Worm (Caenorhabditis elegans) whole organism, young adult: ENCODE results near the gene T04A6.3.

Experiments
- B0261.1 ChIP-seq: sonication (generic microtip); optimal IDR thresholded peaks from 2 replicates; lab custom pipeline; 2016; ENCODE audit warnings: mild to moderate bottlenecking, missing genetic modification characterization, moderate library complexity, missing compliant biosample characterization
- F22D6.2 ChIP-seq: sonication (generic microtip); optimal IDR thresholded peaks from 2 replicates; lab custom pipeline; 2016; ENCODE audit warnings: mild to moderate bottlenecking, missing genetic modification characterization, missing compliant biosample characterization
- F39B2.1 ChIP-seq: fragments of 200-800 bp; sonication (Bioruptor generic); IDR thresholded peaks from 2 replicates; pipeline ENCODE4 v1.3.6; 2022; ENCODE audit warnings: missing genetic modification reagents, missing genetic modification characterization, missing compliant biosample characterization
- F52B5.7 ChIP-seq: sonication (generic microtip); optimal IDR thresholded peaks from 2 replicates; lab custom pipeline; 2016; ENCODE audit warnings: mild to moderate bottlenecking, missing genetic modification characterization, missing compliant biosample characterization
- Y53G8AR.9 ChIP-seq: fragments of 200-800 bp; sonication (Bioruptor generic); conservative IDR thresholded peaks from 2 replicates; pipeline ENCODE4 v1.3.6; 2022; ENCODE audit warnings: missing genetic modification reagents, missing genetic modification characterization, missing compliant biosample characterization
- Y79H2A.3 ChIP-seq: fragments of 200-800 bp; sonication (Bioruptor generic); conservative IDR thresholded peaks from 2 replicates; pipeline ENCODE4 v1.3.6; 2022; ENCODE audit warnings: missing genetic modification reagents, missing genetic modification characterization, missing compliant biosample characterization
- ama-1 ChIP-seq, 3 experiments: fragments of 150-350 bp in 1 of 3; sonication (generic microtip) in 2 of 3; optimal IDR thresholded peaks; 2 replicates each; lab custom pipeline; 2014 to 2018; ENCODE audit warnings: missing biosample characterization in 2 of 3, missing genetic modification characterization in 2 of 3, missing genetic modification reagents in 2 of 3
- aptf-2 ChIP-seq: fragments of 200-800 bp; sonication (Bioruptor generic); conservative IDR thresholded peaks from 2 replicates; pipeline ENCODE4 v1.3.6; 2022; ENCODE audit warnings: missing genetic modification reagents, missing genetic modification characterization, missing compliant biosample characterization
- atf-7 ChIP-seq: sonication (generic microtip); optimal IDR thresholded peaks from 2 replicates; lab custom pipeline; 2017; ENCODE audit warnings: mild to moderate bottlenecking, missing genetic modification characterization, missing compliant biosample characterization
- athp-1 ChIP-seq: sonication (generic microtip); optimal IDR thresholded peaks from 2 replicates; lab custom pipeline; 2017; ENCODE audit warnings: mild to moderate bottlenecking, missing genetic modification characterization, missing compliant biosample characterization
- bed-1 ChIP-seq: fragments of 200-800 bp; sonication (Bioruptor generic); IDR thresholded peaks from 2 replicates; pipeline ENCODE4 v1.3.6; 2022; ENCODE audit warnings: missing genetic modification reagents, missing genetic modification characterization, missing compliant biosample characterization
- cebp-1 ChIP-seq, 2 experiments: fragments of 200-800 bp in 1 of 2; sonication (Bioruptor generic) in 1 of 2; sonication (generic microtip) in 1 of 2; IDR thresholded peaks in 1 of 2; optimal IDR thresholded peaks in 1 of 2; 2 replicates each; pipeline versions ENCODE4 v1.3.6 to Lab custom; 2017 to 2022; ENCODE audit warnings: missing compliant biosample characterization in 2 of 2, missing genetic modification characterization in 2 of 2, mild to moderate bottlenecking in 1 of 2, missing genetic modification reagents in 1 of 2, moderate library complexity in 1 of 2
- cebp-2 ChIP-seq: fragments of 200-800 bp; sonication (Bioruptor generic); IDR thresholded peaks from 2 replicates; pipeline ENCODE4 v1.3.6; 2022; ENCODE audit warnings: missing genetic modification characterization, missing compliant biosample characterization
- ceh-40 ChIP-seq: fragments of 200-800 bp; sonication (Bioruptor generic); IDR thresholded peaks from 2 replicates; pipeline ENCODE4 v1.3.6; 2022; ENCODE audit warnings: missing genetic modification characterization, missing compliant biosample characterization
- ceh-58 ChIP-seq: fragments of 200-800 bp; sonication (Bioruptor generic); IDR thresholded peaks from 2 replicates; pipeline ENCODE4 v1.3.6; 2022; ENCODE audit warnings: missing genetic modification characterization, missing compliant biosample characterization
- chd-7 ChIP-seq: sonication (generic microtip); optimal IDR thresholded peaks from 2 replicates; lab custom pipeline; 2016; ENCODE audit warnings: mild to moderate bottlenecking, missing genetic modification characterization, moderate library complexity, missing compliant biosample characterization
- dpff-1 ChIP-seq: sonication (generic microtip); optimal IDR thresholded peaks from 2 replicates; lab custom pipeline; 2017; ENCODE audit warnings: mild to moderate bottlenecking, missing genetic modification characterization, missing compliant biosample characterization
- egl-18 ChIP-seq: fragments of 200-800 bp; sonication (Bioruptor generic); IDR thresholded peaks from 2 replicates; pipeline ENCODE4 v1.3.6; 2022; ENCODE audit warnings: missing genetic modification reagents, missing genetic modification characterization, missing compliant biosample characterization
- egrh-3 ChIP-seq: fragments of 200-800 bp; sonication (Bioruptor generic); IDR thresholded peaks from 2 replicates; pipeline ENCODE4 v1.3.6; 2022; ENCODE audit warnings: missing genetic modification reagents, missing genetic modification characterization, missing compliant biosample characterization
- ekl-4 ChIP-seq: fragments of 200-800 bp; sonication (Bioruptor generic); IDR thresholded peaks from 2 replicates; pipeline ENCODE4 v1.3.6; 2022; ENCODE audit warnings: missing genetic modification reagents, missing genetic modification characterization, missing compliant biosample characterization
- ets-4 ChIP-seq: fragments of 200-800 bp; sonication (Bioruptor generic); optimal IDR thresholded peaks from 2 replicates; lab custom pipeline; 2018; ENCODE audit warnings: mild to moderate bottlenecking, missing genetic modification characterization, missing compliant biosample characterization
- him-1 ChIP-seq: sonication (generic microtip); optimal IDR thresholded peaks from 2 replicates; lab custom pipeline; 2016; ENCODE audit warnings: missing genotype, missing genetic modification reagents, missing genetic modification characterization, missing compliant biosample characterization
- hlh-12 ChIP-seq: sonication (generic microtip); optimal IDR thresholded peaks from 2 replicates; lab custom pipeline; 2016; ENCODE audit warnings: missing genetic modification characterization, missing compliant biosample characterization
- hmg-20 ChIP-seq: fragments of 200-800 bp; sonication (Bioruptor generic); IDR thresholded peaks from 2 replicates; pipeline ENCODE4 v1.3.6; 2022; ENCODE audit warnings: missing genetic modification reagents, missing genetic modification characterization, missing compliant biosample characterization
- lag-1 ChIP-seq: fragments of 200-800 bp; sonication (Bioruptor generic); IDR thresholded peaks from 2 replicates; pipeline ENCODE4 v1.3.6; 2022; ENCODE audit warnings: missing genetic modification reagents, missing genetic modification characterization, missing compliant biosample characterization
- lin-40 ChIP-seq: sonication (generic microtip); optimal IDR thresholded peaks from 2 replicates; lab custom pipeline; 2016; ENCODE audit warnings: missing genetic modification characterization, mild to moderate bottlenecking, missing compliant biosample characterization, missing genotype, missing genetic modification reagents
- lin-54 ChIP-seq: fragments of 200-800 bp; sonication (Bioruptor generic); optimal IDR thresholded peaks from 2 replicates; lab custom pipeline; 2018; ENCODE audit warnings: mild to moderate bottlenecking, missing genetic modification characterization, missing compliant biosample characterization
- lsl-1 ChIP-seq: fragments of 200-800 bp; sonication (Bioruptor generic); optimal IDR thresholded peaks from 2 replicates; lab custom pipeline; 2018; ENCODE audit warnings: mild to moderate bottlenecking, missing genetic modification characterization, moderate library complexity, missing compliant biosample characterization
- madf-6 ChIP-seq: fragments of 200-800 bp; sonication (Bioruptor generic); IDR thresholded peaks from 2 replicates; pipeline ENCODE4 v1.3.6; 2022; ENCODE audit warnings: missing genetic modification reagents, missing genetic modification characterization, missing compliant biosample characterization
- madf-8 ChIP-seq: fragments of 200-800 bp; sonication (Bioruptor generic); conservative IDR thresholded peaks from 2 replicates; pipeline ENCODE4 v1.3.6; 2022; ENCODE audit warnings: missing genetic modification reagents, missing genetic modification characterization, missing compliant biosample characterization
- mes-4 ChIP-seq: sonication (generic microtip); optimal IDR thresholded peaks from 2 replicates; lab custom pipeline; 2016; ENCODE audit warnings: missing genotype, missing genetic modification characterization, missing compliant biosample characterization
- nfya-1 ChIP-seq: sonication (generic microtip); optimal IDR thresholded peaks from 2 replicates; lab custom pipeline; 2017; ENCODE audit warnings: antibody characterized with exemption, missing compliant biosample characterization, missing genetic modification characterization, borderline replicate concordance; ENCODE audit not compliant: insufficient read depth
- nfya-2 ChIP-seq: fragments of 200-800 bp; sonication (Bioruptor generic); IDR thresholded peaks from 2 replicates; pipeline ENCODE4 v1.3.6; 2022; ENCODE audit warnings: missing genetic modification reagents, missing genetic modification characterization, missing compliant biosample characterization
- rcor-1 ChIP-seq: fragments of 200-800 bp; sonication (Bioruptor generic); IDR thresholded peaks from 2 replicates; pipeline ENCODE4 v1.3.6; 2022; ENCODE audit warnings: missing genetic modification reagents, missing genetic modification characterization, missing compliant biosample characterization
- rpc-1 ChIP-seq, 2 experiments: fragments of 150-350 bp in 1 of 2; sonication (generic microtip) in 1 of 2; optimal IDR thresholded peaks; 2 replicates each; lab custom pipeline; 2014 to 2018; ENCODE audit warnings: missing biosample characterization in 1 of 2, missing genetic modification characterization in 1 of 2, missing genetic modification reagents in 1 of 2, missing genotype in 1 of 2
- sdz-38 ChIP-seq: sonication (generic microtip); optimal IDR thresholded peaks from 2 replicates; lab custom pipeline; 2016; ENCODE audit warnings: missing genotype, missing genetic modification characterization, missing compliant biosample characterization
- snpc-1.3 ChIP-seq: sonication (generic microtip); optimal IDR thresholded peaks from 2 replicates; lab custom pipeline; 2017; ENCODE audit warnings: missing genetic modification characterization, mild to moderate bottlenecking, missing compliant biosample characterization, antibody characterized with exemption, moderate library complexity, missing genotype, missing genetic modification reagents; ENCODE audit not compliant: insufficient read depth
- snpc-3.4 ChIP-seq: sonication (generic microtip); optimal IDR thresholded peaks from 2 replicates; lab custom pipeline; 2017; ENCODE audit warnings: missing genetic modification characterization, mild to moderate bottlenecking, missing compliant biosample characterization, antibody characterized with exemption, moderate library complexity, missing genotype, missing genetic modification reagents
- unc-130 ChIP-seq: sonication (generic microtip); optimal IDR thresholded peaks from 2 replicates; lab custom pipeline; 2016; ENCODE audit warnings: missing genetic modification reagents, missing genetic modification characterization, missing compliant biosample characterization
- unc-62 ChIP-seq: fragments of 150-350 bp; optimal IDR thresholded peaks from 2 replicates; lab custom pipeline; 2014; ENCODE audit warnings: missing biosample characterization, missing genetic modification reagents, missing genetic modification characterization
- xnd-1 ChIP-seq: sonication (generic microtip); optimal IDR thresholded peaks from 2 replicates; lab custom pipeline; 2016; ENCODE audit warnings: missing genotype, missing genetic modification reagents, missing genetic modification characterization, missing compliant biosample characterization
- ztf-22 ChIP-seq: fragments of 200-800 bp; sonication (Bioruptor generic); optimal IDR thresholded peaks from 2 replicates; lab custom pipeline; 2018; ENCODE audit warnings: mild to moderate bottlenecking, missing genetic modification characterization, moderate library complexity, missing compliant biosample characterization
- ztf-25 ChIP-seq: fragments of 200-800 bp; sonication (Bioruptor generic); IDR thresholded peaks from 2 replicates; pipeline ENCODE4 v1.3.6; 2022; ENCODE audit warnings: missing genetic modification reagents, missing genetic modification characterization, missing compliant biosample characterization
- ztf-26 ChIP-seq: sonication (generic microtip); optimal IDR thresholded peaks from 2 replicates; lab custom pipeline; 2017; ENCODE audit warnings: missing genetic modification characterization, missing compliant biosample characterization
- ztf-6 ChIP-seq: fragments of 200-800 bp; sonication (Bioruptor generic); IDR thresholded peaks from 2 replicates; pipeline ENCODE4 v1.3.6; 2022; ENCODE audit warnings: missing genetic modification reagents, missing genetic modification characterization, missing compliant biosample characterization

Gene T04A6.3

ce11 chrIII:7579324-7579723, 28.8 kb downstream of the T04A6.3 start, which contains the start of gene mfsd-6:
mfsd-6 (minus strand) TSS chrIII:7579411.
- no peak for TF ChIP-seq ekl-4
- no peak for TF ChIP-seq cebp-1 (GFP tag; IDR thresholded peaks at IDR 0.05; lab: Robert Waterston, UW)
- peak; percentile 55 for TF ChIP-seq cebp-1 (tag; optimal IDR thresholded peaks at IDR 0.05; lab: Kevin White, UChicago)

DNA sequence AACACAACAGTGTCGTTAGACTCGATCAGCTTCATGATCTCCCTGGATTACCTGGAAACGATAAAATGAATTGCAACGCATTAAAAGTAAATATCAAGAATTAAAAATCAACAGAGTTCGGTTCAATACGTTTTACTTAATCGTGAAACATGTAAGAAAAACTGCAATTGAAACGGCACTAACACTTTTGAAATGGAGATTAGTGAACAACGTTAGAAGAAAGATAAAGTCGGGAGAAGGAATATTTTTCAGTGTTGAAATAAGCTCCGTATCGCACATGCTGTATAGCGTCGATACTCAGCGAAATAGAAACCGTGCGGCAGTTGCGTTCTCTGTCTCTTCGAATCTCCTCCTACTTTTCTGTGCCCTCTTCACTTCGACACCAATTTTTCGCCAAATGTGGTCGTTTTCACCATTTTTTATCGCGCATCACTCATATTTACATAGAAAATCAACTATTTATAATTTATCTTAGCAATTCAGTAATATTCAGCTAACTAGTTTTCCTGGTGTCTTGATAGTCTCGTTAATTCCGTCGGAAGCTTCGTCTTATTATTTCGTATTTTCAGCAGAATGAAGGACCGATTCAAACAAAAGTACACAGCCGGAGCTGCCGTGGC, 35.2 kb downstream of the T04A6.3 start, which contains the start of the genes rpl-9 and lpd-7:
TSS of gene rpl-9 (minus strand) at position 51 of the 620 bp plus-strand sequence.
TSS of gene lpd-7 (plus strand) at position 570 of the 620 bp plus-strand sequence.
- TF ChIP-seq F22D6.2 (tag; lab: Kevin White, UChicago) (no peak), lag-1 (GFP tag; lab: Robert Waterston, UW) (no peak), hmg-20 (GFP tag; lab: Robert Waterston, UW) (no peak), nfya-2 (GFP tag; lab: Robert Waterston, UW) (no peak), lsl-1 (peak; percentile 42), unc-130 (GFP tag; lab: Kevin White, UChicago) (no peak), madf-8 (GFP tag; lab: Robert Waterston, UW) (no peak), hlh-12 (tag; lab: Kevin White, UChicago) (no peak), ama-1 (optimal IDR thresholded peaks at IDR 0.05; lab: Kevin White, UChicago) (no peak), ama-1 (GFP tag; optimal IDR thresholded peaks at IDR 0.05; lab: Kevin White, UChicago) (no peak), ets-4 (GFP tag; lab: Kevin White, UChicago) (no peak), F52B5.7 (tag; lab: Kevin White, UChicago) (no peak), him-1 (no peak), Y53G8AR.9 (GFP tag; lab: Robert Waterston, UW) (no peak), ztf-25 (no peak), Y79H2A.3 (GFP tag; lab: Robert Waterston, UW) (no peak), egl-18 (no peak), lin-54 (GFP tag; lab: Kevin White, UChicago) (peak; percentile 24), ztf-22 (no peak), cebp-2 (GFP tag; lab: Robert Waterston, UW) (no peak), ceh-58 (GFP tag; lab: Robert Waterston, UW) (no peak), nfya-1 (tag; lab: Kevin White, UChicago) (no peak), ceh-40 (GFP tag; lab: Robert Waterston, UW) (no peak; the same call in 1 of the 2 replicates), snpc-1.3 (tag; lab: Kevin White, UChicago) (peak; percentile 4), lin-40 (tag; lab: Kevin White, UChicago) (peak; percentile 40), sdz-38 (tag; lab: Kevin White, UChicago) (no peak), mes-4 (tag; lab: Kevin White, UChicago) (no peak), chd-7 (no peak), ztf-6 (GFP tag; lab: Robert Waterston, UW) (no peak), rcor-1 (no peak; the same call in 1 of the 2 replicates), bed-1 (GFP tag; lab: Robert Waterston, UW) (no peak), xnd-1 (tag; lab: Kevin White, UChicago) (no peak), ekl-4 (no peak), snpc-3.4 (tag; lab: Kevin White, UChicago) (no peak), aptf-2 (GFP tag; lab: Robert Waterston, UW) (no peak), atf-7 (no peak), ztf-26 (no peak), egrh-3 (GFP tag; lab: Robert Waterston, UW) (no peak), B0261.1 (no peak), athp-1 (tag; lab: Kevin White, UChicago) (no peak), rpc-1 (optimal IDR thresholded peaks at IDR 0.05; lab: Kevin White, UChicago) (no peak), rpc-1 (tag; optimal IDR thresholded peaks at IDR 0.05; lab: Kevin White, UChicago) (no peak), madf-6 (GFP tag; lab: Robert Waterston, UW) (peak; percentile 15; the same call in 1 of the 2 replicates), F39B2.1 (no peak), unc-62 (GFP tag; lab: Kevin White, UChicago) (no peak), dpff-1 (no peak)
